Worm (Caenorhabditis elegans) whole organism, young adult: ENCODE results near the gene nol-56.

ENCODE experiments used
- C06A6.2 ChIP-seq: fragments of 200-800 bp; sonication (Bioruptor generic); conservative IDR thresholded peaks from 2 replicates; pipeline ENCODE4 v1.3.6; 2022; ENCODE audit warnings: missing genetic modification characterization, missing compliant biosample characterization
- F22D6.2 ChIP-seq: sonication (generic microtip); optimal IDR thresholded peaks from 2 replicates; lab custom pipeline; 2016; ENCODE audit warnings: mild to moderate bottlenecking, missing genetic modification characterization, missing compliant biosample characterization
- F33H1.4 ChIP-seq: fragments of 200-800 bp; sonication (Bioruptor generic); IDR thresholded peaks from 2 replicates; pipeline ENCODE4 v1.3.6; 2022; ENCODE audit warnings: missing genetic modification reagents, missing genetic modification characterization, missing compliant biosample characterization
- F39B2.1 ChIP-seq: fragments of 200-800 bp; sonication (Bioruptor generic); IDR thresholded peaks from 2 replicates; pipeline ENCODE4 v1.3.6; 2022; ENCODE audit warnings: missing genetic modification reagents, missing genetic modification characterization, missing compliant biosample characterization
- F52B5.7 ChIP-seq: sonication (generic microtip); optimal IDR thresholded peaks from 2 replicates; lab custom pipeline; 2016; ENCODE audit warnings: mild to moderate bottlenecking, missing genetic modification characterization, missing compliant biosample characterization
- F57A8.1 ChIP-seq: fragments of 200-800 bp; sonication (Bioruptor generic); optimal IDR thresholded peaks from 2 replicates; lab custom pipeline; 2018; ENCODE audit warnings: mild to moderate bottlenecking, missing genetic modification characterization, moderate library complexity, missing compliant biosample characterization
- K11D2.4 ChIP-seq: fragments of 200-800 bp; sonication (Bioruptor generic); IDR thresholded peaks from 2 replicates; pipeline ENCODE4 v1.3.6; 2022; ENCODE audit warnings: missing genetic modification reagents, missing genetic modification characterization, missing compliant biosample characterization
- K12H6.12 ChIP-seq: fragments of 200-800 bp; sonication (Bioruptor generic); optimal IDR thresholded peaks from 2 replicates; lab custom pipeline; 2018; ENCODE audit warnings: mild to moderate bottlenecking, missing genetic modification characterization, missing compliant biosample characterization
- T26A5.8 ChIP-seq: sonication (generic microtip); optimal IDR thresholded peaks from 2 replicates; lab custom pipeline; 2016; ENCODE audit warnings: missing genetic modification characterization, missing compliant biosample characterization
- Y53F4B.3 ChIP-seq: fragments of 200-800 bp; sonication (Bioruptor generic); IDR thresholded peaks from 2 replicates; pipeline ENCODE4 v1.3.6; 2022; ENCODE audit warnings: missing genetic modification reagents, missing genetic modification characterization, missing compliant biosample characterization
- Y56A3A.18 ChIP-seq: fragments of 200-800 bp; sonication (Bioruptor generic); IDR thresholded peaks from 2 replicates; pipeline ENCODE4 v1.3.6; 2022; ENCODE audit warnings: missing genetic modification reagents, missing genetic modification characterization, missing compliant biosample characterization
- ZK185.1 ChIP-seq: sonication (generic microtip); optimal IDR thresholded peaks from 2 replicates; lab custom pipeline; 2016; ENCODE audit warnings: mild to moderate bottlenecking, missing genetic modification characterization, missing compliant biosample characterization; ENCODE audit not compliant: poor library complexity, severe bottlenecking
- atf-7 ChIP-seq: sonication (generic microtip); optimal IDR thresholded peaks from 2 replicates; lab custom pipeline; 2017; ENCODE audit warnings: mild to moderate bottlenecking, missing genetic modification characterization, missing compliant biosample characterization
- attf-6 ChIP-seq: fragments of 200-800 bp; sonication (Bioruptor generic); IDR thresholded peaks from 2 replicates; pipeline ENCODE4 v1.3.6; 2022; ENCODE audit warnings: missing genetic modification reagents, missing genetic modification characterization, missing compliant biosample characterization
- cebp-2 ChIP-seq: fragments of 200-800 bp; sonication (Bioruptor generic); IDR thresholded peaks from 2 replicates; pipeline ENCODE4 v1.3.6; 2022; ENCODE audit warnings: missing genetic modification characterization, missing compliant biosample characterization
- ceh-91 ChIP-seq: fragments of 200-800 bp; sonication (Bioruptor generic); IDR thresholded peaks from 2 replicates; pipeline ENCODE4 v1.3.6; 2022; ENCODE audit warnings: missing genetic modification reagents, missing genetic modification characterization, missing compliant biosample characterization
- die-1 ChIP-seq: sonication (generic microtip); optimal IDR thresholded peaks from 2 replicates; lab custom pipeline; 2016; ENCODE audit warnings: missing genotype, mild to moderate bottlenecking, missing genetic modification characterization, missing compliant biosample characterization
- dpl-1 ChIP-seq: fragments of 150-350 bp; optimal IDR thresholded peaks from 2 replicates; lab custom pipeline; 2014; ENCODE audit warnings: missing biosample characterization, missing genetic modification reagents, missing genetic modification characterization
- ets-4 ChIP-seq: fragments of 200-800 bp; sonication (Bioruptor generic); optimal IDR thresholded peaks from 2 replicates; lab custom pipeline; 2018; ENCODE audit warnings: mild to moderate bottlenecking, missing genetic modification characterization, missing compliant biosample characterization
- gei-17 ChIP-seq: fragments of 200-800 bp; sonication (Bioruptor generic); optimal IDR thresholded peaks from 2 replicates; lab custom pipeline; 2018; ENCODE audit warnings: mild to moderate bottlenecking, missing genetic modification characterization, missing compliant biosample characterization
- him-1 ChIP-seq: sonication (generic microtip); optimal IDR thresholded peaks from 2 replicates; lab custom pipeline; 2016; ENCODE audit warnings: missing genotype, missing genetic modification reagents, missing genetic modification characterization, missing compliant biosample characterization
- hmg-1.2 ChIP-seq: fragments of 200-800 bp; sonication (Bioruptor generic); IDR thresholded peaks from 2 replicates; pipeline ENCODE4 v1.3.6; 2022; ENCODE audit warnings: missing genetic modification reagents, missing genetic modification characterization, missing compliant biosample characterization
- hsf-1 ChIP-seq: fragments of 200-800 bp; sonication (Bioruptor generic); IDR thresholded peaks from 2 replicates; pipeline ENCODE4 v1.3.6; 2022; ENCODE audit warnings: missing genetic modification reagents, missing genetic modification characterization, missing compliant biosample characterization
- let-526 ChIP-seq: fragments of 200-800 bp; sonication (Bioruptor generic); IDR thresholded peaks from 2 replicates; pipeline ENCODE4 v1.3.6; 2022; ENCODE audit warnings: missing genetic modification reagents, missing genetic modification characterization, missing compliant biosample characterization
- lin-40 ChIP-seq: sonication (generic microtip); optimal IDR thresholded peaks from 2 replicates; lab custom pipeline; 2016; ENCODE audit warnings: missing genetic modification characterization, mild to moderate bottlenecking, missing compliant biosample characterization, missing genotype, missing genetic modification reagents
- madf-3 ChIP-seq: fragments of 200-800 bp; sonication (Bioruptor generic); IDR thresholded peaks from 2 replicates; pipeline ENCODE4 v1.3.6; 2022; ENCODE audit warnings: missing genetic modification reagents, missing genetic modification characterization, missing compliant biosample characterization
- mel-28 ChIP-seq: sonication (generic microtip); optimal IDR thresholded peaks from 2 replicates; lab custom pipeline; 2016; ENCODE audit warnings: borderline replicate concordance, mild to moderate bottlenecking, missing genetic modification characterization, missing compliant biosample characterization
- mes-4 ChIP-seq: sonication (generic microtip); optimal IDR thresholded peaks from 2 replicates; lab custom pipeline; 2016; ENCODE audit warnings: missing genotype, missing genetic modification characterization, missing compliant biosample characterization
- nhr-90 ChIP-seq: sonication (generic microtip); optimal IDR thresholded peaks from 2 replicates; lab custom pipeline; 2016; ENCODE audit warnings: missing genotype, mild to moderate bottlenecking, missing genetic modification characterization, missing compliant biosample characterization
- pha-4 ChIP-seq: fragments of 150-350 bp; sonication (generic microtip); optimal IDR thresholded peaks from 2 replicates; lab custom pipeline; 2014; ENCODE audit warnings: missing biosample characterization, missing genetic modification reagents, missing genetic modification characterization
- rec-8 ChIP-seq, 2 experiments: sonication (generic microtip); optimal IDR thresholded peaks; 2 replicates each; lab custom pipeline; 2016; ENCODE audit warnings: mild to moderate bottlenecking in 2 of 2, missing genetic modification characterization in 2 of 2, missing genetic modification reagents in 2 of 2, missing genotype in 2 of 2, missing biosample characterization in 1 of 2, missing compliant biosample characterization in 1 of 2, moderate library complexity in 1 of 2
- sea-2 ChIP-seq: fragments of 200-800 bp; sonication (Bioruptor generic); IDR thresholded peaks from 2 replicates; pipeline ENCODE4 v1.3.6; 2022; ENCODE audit warnings: missing genetic modification characterization, missing compliant biosample characterization
- snpc-3.4 ChIP-seq: sonication (generic microtip); optimal IDR thresholded peaks from 2 replicates; lab custom pipeline; 2017; ENCODE audit warnings: missing genetic modification characterization, mild to moderate bottlenecking, missing compliant biosample characterization, antibody characterized with exemption, moderate library complexity, missing genotype, missing genetic modification reagents
- somi-1 ChIP-seq: fragments of 200-800 bp; sonication (Bioruptor generic); optimal IDR thresholded peaks from 2 replicates; lab custom pipeline; 2018; ENCODE audit warnings: mild to moderate bottlenecking, missing genetic modification characterization, missing compliant biosample characterization
- tbx-9 ChIP-seq: sonication (generic microtip); optimal IDR thresholded peaks from 2 replicates; lab custom pipeline; 2016; ENCODE audit warnings: borderline replicate concordance, missing genetic modification characterization, inconsistent platforms, missing compliant biosample characterization
- tlf-1 ChIP-seq: fragments of 200-800 bp; sonication (Bioruptor generic); optimal IDR thresholded peaks from 2 replicates; lab custom pipeline; 2018; ENCODE audit warnings: mild to moderate bottlenecking, missing genetic modification characterization, missing compliant biosample characterization
- unc-130 ChIP-seq: sonication (generic microtip); optimal IDR thresholded peaks from 2 replicates; lab custom pipeline; 2016; ENCODE audit warnings: missing genetic modification reagents, missing genetic modification characterization, missing compliant biosample characterization
- unc-62 ChIP-seq: fragments of 150-350 bp; optimal IDR thresholded peaks from 2 replicates; lab custom pipeline; 2014; ENCODE audit warnings: missing biosample characterization, missing genetic modification reagents, missing genetic modification characterization
- xnd-1 ChIP-seq: sonication (generic microtip); optimal IDR thresholded peaks from 2 replicates; lab custom pipeline; 2016; ENCODE audit warnings: missing genotype, missing genetic modification reagents, missing genetic modification characterization, missing compliant biosample characterization
- ztf-18 ChIP-seq: sonication (generic microtip); optimal IDR thresholded peaks from 2 replicates; lab custom pipeline; 2016; ENCODE audit warnings: missing genotype, mild to moderate bottlenecking, missing genetic modification characterization, missing compliant biosample characterization
- ztf-22 ChIP-seq: fragments of 200-800 bp; sonication (Bioruptor generic); optimal IDR thresholded peaks from 2 replicates; lab custom pipeline; 2018; ENCODE audit warnings: mild to moderate bottlenecking, missing genetic modification characterization, moderate library complexity, missing compliant biosample characterization
- ztf-3 ChIP-seq: fragments of 200-800 bp; sonication (Bioruptor generic); optimal IDR thresholded peaks from 2 replicates; lab custom pipeline; 2018; ENCODE audit warnings: mild to moderate bottlenecking, missing genetic modification characterization, missing compliant biosample characterization

nol-56 gene

ce11 chrV:10314371-10314770 lies 38.4 kb downstream of the nol-56 start, which contains the start of gene trx-2:
trx-2 (plus strand) TSS chrV:10314671.
- TF ChIP-seq Y56A3A.18 (GFP tag; lab: Robert Waterston, UW): no peak
- no peak for TF ChIP-seq cebp-2 (GFP tag; lab: Robert Waterston, UW)
- TF ChIP-seq ztf-18 (tag; lab: Kevin White, UChicago): no peak
- TF ChIP-seq F52B5.7 (tag; lab: Kevin White, UChicago): no peak
- TF ChIP-seq rec-8 (tag; optimal IDR thresholded peaks at IDR 0.05; lab: Kevin White, UChicago): no peak
- no peak for TF ChIP-seq mes-4
- no peak for TF ChIP-seq die-1 (tag; lab: Kevin White, UChicago)
- no peak for TF ChIP-seq F22D6.2 (tag; lab: Kevin White, UChicago)
- TF ChIP-seq lin-40 (tag; lab: Kevin White, UChicago): no peak
- no peak for TF ChIP-seq unc-130 (GFP tag; lab: Kevin White, UChicago)
- no peak for TF ChIP-seq C06A6.2 (GFP tag; lab: Robert Waterston, UW)
- no peak for TF ChIP-seq sea-2
- TF ChIP-seq somi-1 (GFP tag; lab: Kevin White, UChicago): no peak
- TF ChIP-seq K11D2.4 (GFP tag; lab: Robert Waterston, UW): no peak
- no peak for TF ChIP-seq Y53F4B.3 (GFP tag; lab: Robert Waterston, UW)
- TF ChIP-seq madf-3 (GFP tag; lab: Robert Waterston, UW): no peak
- TF ChIP-seq snpc-3.4 (tag; lab: Kevin White, UChicago): no peak
- no peak for TF ChIP-seq ceh-91 (GFP tag; lab: Robert Waterston, UW)

ce11 chrV:10313953-10314352 lies 38.8 kb downstream of the nol-56 start, which contains the start of gene gcy-6:
gcy-6 (minus strand) TSS chrV:10314053.
- TF ChIP-seq attf-6 (no peak), ceh-91 (GFP tag; lab: Robert Waterston, UW) (no peak), mel-28 (no peak), F33H1.4 (GFP tag; lab: Robert Waterston, UW) (no peak), nhr-90 (tag; lab: Kevin White, UChicago) (no peak), Y53F4B.3 (GFP tag; lab: Robert Waterston, UW) (no peak), pha-4 (no peak), ztf-3 (GFP tag; lab: Kevin White, UChicago) (no peak), xnd-1 (tag; lab: Kevin White, UChicago) (no peak), ets-4 (GFP tag; lab: Kevin White, UChicago) (no peak), ZK185.1 (no peak), F39B2.1 (GFP tag; lab: Robert Waterston, UW) (no peak), tlf-1 (GFP tag; lab: Kevin White, UChicago) (no peak), K12H6.12 (tag; lab: Kevin White, UChicago) (no peak), him-1 (tag; lab: Kevin White, UChicago) (no peak), T26A5.8 (tag; lab: Kevin White, UChicago) (no peak), snpc-3.4 (tag; lab: Kevin White, UChicago) (no peak)

ce11 chrV:10307283-10307682 lies 45.5 kb downstream of the nol-56 start, which contains the start of gene che-12:
che-12 (minus strand) TSS chrV:10307383.
- TF ChIP-seq ZK185.1 (no peak), let-526 (GFP tag; lab: Robert Waterston, UW) (no peak), atf-7 (tag; lab: Kevin White, UChicago) (no peak), F57A8.1 (GFP tag; lab: Kevin White, UChicago) (no peak), hmg-1.2 (no peak), dpl-1 (no peak), C06A6.2 (GFP tag; lab: Robert Waterston, UW) (no peak), F39B2.1 (GFP tag; lab: Robert Waterston, UW) (no peak), tbx-9 (tag; lab: Kevin White, UChicago) (no peak), gei-17 (no peak), unc-62 (no peak), ztf-22 (GFP tag; lab: Kevin White, UChicago) (no peak), hsf-1 (GFP tag; lab: Robert Waterston, UW) (no peak)
- TF ChIP-seq, all 124 proteins: peak for 0
